Worm (Caenorhabditis elegans) whole organism, midembryonic: ENCODE data around the gene sto-3.

Experiments used
- T22C8.4 ChIP-seq: fragments of 200-800 bp; sonication (Bioruptor generic); IDR thresholded peaks from 2 replicates; pipeline ENCODE4 v1.3.6; 2022; ENCODE audit warnings: missing genetic modification characterization, missing compliant biosample characterization
- cog-1 ChIP-seq: sonication (generic microtip); optimal IDR thresholded peaks from 2 replicates; lab custom pipeline; 2016; ENCODE audit warnings: missing genetic modification characterization, missing compliant biosample characterization
- flt-1 ChIP-seq: fragments of 200-800 bp; sonication (Bioruptor generic); IDR thresholded peaks from 2 replicates; pipeline ENCODE4 v1.3.6; 2022; ENCODE audit warnings: missing genetic modification characterization, missing compliant biosample characterization
- klf-2 ChIP-seq: fragments of 200-800 bp; sonication (Bioruptor generic); conservative IDR thresholded peaks from 2 replicates; pipeline ENCODE4 v1.3.6; 2022; ENCODE audit warnings: missing genetic modification reagents, missing genetic modification characterization, missing compliant biosample characterization
- med-1 ChIP-seq: sonication (generic microtip); optimal IDR thresholded peaks from 2 replicates; lab custom pipeline; 2017; ENCODE audit warnings: missing genetic modification characterization, mild to moderate bottlenecking, missing compliant biosample characterization, antibody characterized with exemption, missing genetic modification reagents; ENCODE audit not compliant: insufficient read depth
- ref-1 ChIP-seq: fragments of 200-800 bp; sonication (Bioruptor generic); conservative IDR thresholded peaks from 2 replicates; pipeline ENCODE4 v1.3.6; 2022; ENCODE audit warnings: missing genetic modification reagents, missing genetic modification characterization, missing compliant biosample characterization
- tab-1 ChIP-seq: fragments of 200-800 bp; sonication (Bioruptor generic); IDR thresholded peaks from 2 replicates; pipeline ENCODE4 v1.3.6; 2022; ENCODE audit warnings: missing genetic modification characterization, missing compliant biosample characterization
- ztf-23 ChIP-seq: fragments of 200-800 bp; sonication (Bioruptor generic); IDR thresholded peaks from 2 replicates; pipeline ENCODE4 v1.3.6; 2022; ENCODE audit warnings: missing genetic modification reagents, missing genetic modification characterization, missing compliant biosample characterization
- ztf-29 ChIP-seq: fragments of 200-800 bp; sonication (Bioruptor generic); IDR thresholded peaks from 2 replicates; pipeline ENCODE4 v1.3.6; 2022; ENCODE audit warnings: missing genetic modification reagents, missing genetic modification characterization, missing compliant biosample characterization

The sto-3 gene

ce11 chrX:11632107-11632506 lies 10.2 kb upstream of the sto-3 start, which contains the start of gene sto-6:
Gene sto-6 (plus strand): TSS chrX:11632407.
- TF ChIP-seq med-1 (GFP tag; lab: Kevin White, UChicago), result no peak
- TF ChIP-seq tab-1 (GFP tag; lab: Robert Waterston, UW), result no peak
- no peak for TF ChIP-seq ztf-23
- no peak for TF ChIP-seq klf-2
- no peak for TF ChIP-seq ztf-29 (GFP tag; lab: Robert Waterston, UW)

- TF ChIP-seq klf-2, result no peak
- TF ChIP-seq ztf-29 (GFP tag; lab: Robert Waterston, UW), result no peak
These were observed 8.6 kb upstream of the sto-3 start for ce11 chrX:11630499-11630898.

ce11 chrX:11628580-11628979 lies 6.7 kb upstream of the sto-3 start, which contains the start of gene spp-30:
Gene spp-30 (minus strand): TSS chrX:11628680.
- TF ChIP-seq tab-1 (GFP tag; lab: Robert Waterston, UW) (no peak), ztf-23 (no peak), cog-1 (tag; lab: Kevin White, UChicago) (no peak), klf-2 (no peak), ref-1 (GFP tag; lab: Robert Waterston, UW) (no peak), ztf-29 (GFP tag; lab: Robert Waterston, UW) (no peak), flt-1 (no peak), med-1 (GFP tag; lab: Kevin White, UChicago) (no peak), T22C8.4 (GFP tag; lab: Robert Waterston, UW) (no peak)

DNA sequence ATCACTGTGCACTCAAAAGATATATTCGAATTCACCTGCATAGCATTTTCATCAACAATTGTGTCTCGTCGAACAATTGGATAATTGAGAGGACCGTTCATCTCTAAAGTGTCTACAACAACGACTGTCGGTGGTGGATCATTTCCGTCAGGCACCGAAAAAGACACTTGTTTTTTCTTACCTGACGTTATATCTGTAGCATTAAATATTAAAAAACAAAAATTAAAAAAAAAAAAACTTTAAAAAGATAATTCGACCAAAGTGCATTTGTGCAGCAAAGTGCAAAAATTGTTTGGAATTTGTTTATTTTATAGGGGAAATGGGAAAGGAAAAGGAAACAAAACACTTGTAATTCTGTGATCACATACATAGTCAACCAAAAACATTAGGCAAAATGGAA lies 5.1 kb upstream of the sto-3 start, which contains the start of gene twk-44:
Gene twk-44, minus strand, starts transcription at position 101 of the 400 bp plus-strand sequence.
- TF ChIP-seq cog-1 (tag; lab: Kevin White, UChicago), result no peak
- no peak for TF ChIP-seq T22C8.4 (GFP tag; lab: Robert Waterston, UW)
- no peak for TF ChIP-seq klf-2
- no peak for TF ChIP-seq ztf-23
- no peak for TF ChIP-seq tab-1 (GFP tag; lab: Robert Waterston, UW)
- TF ChIP-seq flt-1, result no peak
- no peak for TF ChIP-seq ref-1 (GFP tag; lab: Robert Waterston, UW)
- TF ChIP-seq ztf-29 (GFP tag; lab: Robert Waterston, UW), result no peak
- TF ChIP-seq med-1 (GFP tag; lab: Kevin White, UChicago), result no peak

ce11 chrX:11624621-11625020 lies 2.7 kb upstream of the sto-3 start:
- TF ChIP-seq T22C8.4 (GFP tag; lab: Robert Waterston, UW), result no peak
- no peak for TF ChIP-seq ztf-23
- TF ChIP-seq ztf-29 (GFP tag; lab: Robert Waterston, UW), result no peak
- no peak for TF ChIP-seq med-1 (GFP tag; lab: Kevin White, UChicago)
- TF ChIP-seq cog-1 (tag; lab: Kevin White, UChicago), result no peak
- no peak for TF ChIP-seq flt-1
- TF ChIP-seq klf-2, result no peak
- no peak for TF ChIP-seq ref-1 (GFP tag; lab: Robert Waterston, UW)
- TF ChIP-seq tab-1 (GFP tag; lab: Robert Waterston, UW), result no peak

DNA sequence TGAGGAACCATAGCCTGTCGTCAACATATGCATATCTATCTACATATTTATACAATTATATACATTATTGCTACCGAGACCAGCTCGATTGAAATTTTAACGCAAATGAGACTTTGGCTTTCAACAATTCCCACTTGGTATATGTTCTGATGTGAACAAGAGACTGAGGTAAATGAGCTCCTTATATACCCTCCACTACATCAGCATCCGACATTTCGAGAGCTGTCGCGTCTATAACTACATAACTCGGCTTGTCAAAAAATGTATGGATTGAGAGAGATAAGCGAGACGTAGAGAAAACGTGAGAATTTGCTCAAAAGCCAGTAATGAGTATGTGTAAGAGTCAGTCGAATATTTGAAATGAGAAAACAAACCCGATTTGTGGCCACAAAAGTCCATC lies 1.5 kb upstream of the sto-3 start:
- TF ChIP-seq ztf-23, result no peak
- no peak for TF ChIP-seq cog-1 (tag; lab: Kevin White, UChicago)
- TF ChIP-seq ref-1 (GFP tag; lab: Robert Waterston, UW), result no peak
- TF ChIP-seq klf-2, result no peak
- TF ChIP-seq flt-1, result no peak
- TF ChIP-seq med-1 (GFP tag; lab: Kevin White, UChicago), result no peak
- no peak for TF ChIP-seq T22C8.4 (GFP tag; lab: Robert Waterston, UW)
- TF ChIP-seq tab-1 (GFP tag; lab: Robert Waterston, UW), result no peak
- TF ChIP-seq ztf-29 (GFP tag; lab: Robert Waterston, UW), result no peak

DNA sequence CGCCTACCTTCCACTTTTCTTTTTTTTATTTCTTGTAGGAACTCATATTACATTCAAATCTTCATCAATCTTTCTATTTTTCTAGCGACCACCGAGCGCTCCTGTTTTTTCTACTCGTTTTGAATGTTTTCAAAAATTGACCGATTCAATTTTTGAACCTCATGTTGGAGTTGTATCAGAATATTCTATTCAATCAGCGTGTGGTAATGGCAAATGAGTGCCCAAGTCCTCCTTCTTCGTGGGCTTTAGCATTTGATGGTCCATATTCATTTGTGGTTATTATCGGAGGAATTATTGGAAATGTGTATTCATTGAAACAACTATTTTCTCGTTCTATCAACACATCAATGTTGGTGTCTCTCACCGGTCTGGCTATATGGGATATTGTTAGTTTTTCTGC lies 4.5 kb downstream of the sto-3 start, which contains the start of gene F52D10.4:
Gene F52D10.4, plus strand, starts transcription at position 84 of the 400 bp plus-strand sequence.
- TF ChIP-seq ref-1 (GFP tag; lab: Robert Waterston, UW) (no peak), T22C8.4 (GFP tag; lab: Robert Waterston, UW) (no peak), med-1 (GFP tag; lab: Kevin White, UChicago) (no peak), tab-1 (GFP tag; lab: Robert Waterston, UW) (no peak), ztf-29 (GFP tag; lab: Robert Waterston, UW) (no peak), ztf-23 (no peak), cog-1 (tag; lab: Kevin White, UChicago) (no peak), flt-1 (no peak), klf-2 (no peak)

ce11 chrX:11608110-11608759 lies 13.7 kb downstream of the sto-3 start:
- TF ChIP-seq klf-2 (no peak), cog-1 (tag; lab: Kevin White, UChicago) (no peak), ref-1 (GFP tag; lab: Robert Waterston, UW) (no peak), ztf-29 (GFP tag; lab: Robert Waterston, UW) (no peak), flt-1 (no peak), tab-1 (GFP tag; lab: Robert Waterston, UW) (no peak), ztf-23 (no peak), T22C8.4 (GFP tag; lab: Robert Waterston, UW) (no peak), med-1 (GFP tag; lab: Kevin White, UChicago) (no peak)

ce11 chrX:11607500-11607823 lies 14.4 kb downstream of the sto-3 start:
- no peak for TF ChIP-seq med-1 (GFP tag; lab: Kevin White, UChicago)
- peak; percentile 8 for TF ChIP-seq cog-1 (tag; lab: Kevin White, UChicago)

ce11 chrX:11606815-11607499 lies 14.9 kb downstream of the sto-3 start:
- TF ChIP-seq tab-1 (GFP tag; lab: Robert Waterston, UW), result no peak
- TF ChIP-seq cog-1 (tag; lab: Kevin White, UChicago), result no peak
- no peak for TF ChIP-seq med-1 (GFP tag; lab: Kevin White, UChicago)
